Fruit fly (Drosophila melanogaster): ENCODE results near the gene CG7772.

CG7772 gene

DNA sequence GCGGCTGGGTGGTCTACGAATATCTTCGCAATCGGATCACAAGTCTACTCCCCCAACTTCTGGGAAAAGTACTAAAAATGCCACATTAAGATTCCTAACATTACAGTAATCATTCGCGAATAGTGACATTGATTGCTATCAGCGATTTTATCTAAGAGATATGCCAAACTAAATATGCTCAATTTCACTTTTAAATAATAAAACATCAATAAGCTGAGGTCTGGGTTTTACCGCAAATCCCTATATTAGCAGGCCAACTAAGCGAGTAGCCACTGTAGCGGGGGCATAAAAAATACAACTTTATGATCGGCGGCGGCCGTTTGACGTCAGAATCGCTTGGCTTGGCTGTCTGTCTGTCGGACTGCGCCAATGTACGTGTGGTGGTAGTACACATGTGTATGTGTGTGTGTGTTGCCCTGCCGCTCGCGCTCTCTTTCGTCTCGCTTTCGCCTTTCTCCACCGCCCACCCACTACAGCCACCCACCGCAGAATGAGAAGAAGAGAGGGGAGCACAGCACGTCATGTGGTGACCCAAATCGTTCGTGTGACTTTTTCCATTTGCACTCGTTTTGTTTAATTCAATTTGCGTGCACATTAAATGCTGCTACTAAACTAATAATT, 26.7 kb downstream of the CG7772 start (continued):
- TF ChIP-seq pan (optimal IDR thresholded peaks at IDR 0.05) = no peak
- TF ChIP-seq pan (GFP tag; optimal IDR thresholded peaks at IDR 0.05 in 1 of 2, IDR thresholded peaks at IDR 0.05 in 1 of 2) = peak in 1 of 2 experiments; percentile 97
- peak; percentile 85 for TF ChIP-seq Ravus (GFP tag; IDR thresholded peaks at IDR 0.05)
- peak; percentile 92 for TF ChIP-seq maf-S (GFP tag; optimal IDR thresholded peaks at IDR 0.05)
- TF ChIP-seq pros (GFP tag; optimal IDR thresholded peaks at IDR 0.05) = peak; percentile 58
- TF ChIP-seq Oaz (GFP tag; IDR thresholded peaks at IDR 0.05) = peak; percentile 86
- peak; percentile 89 for TF ChIP-seq CG10462 (GFP tag; optimal IDR thresholded peaks at IDR 0.05)
- peak; percentile 92 for TF ChIP-seq gsb-n (tag; optimal IDR thresholded peaks at IDR 0.05)
- peak; percentile 83 for TF ChIP-seq Asciz (GFP tag; optimal IDR thresholded peaks at IDR 0.05)
- no peak for TF ChIP-seq CG8478 (optimal IDR thresholded peaks at IDR 0.05)
- no peak for TF ChIP-seq CG2199 (GFP tag; IDR thresholded peaks at IDR 0.05)
- peak; percentile 97 for TF ChIP-seq CG14441 (GFP tag; IDR thresholded peaks at IDR 0.05)
- TF ChIP-seq CG12942 (GFP tag; optimal IDR thresholded peaks at IDR 0.05) = peak; percentile 93
- TF ChIP-seq cg (GFP tag; optimal IDR thresholded peaks at IDR 0.05) = peak; percentile 67
- TF ChIP-seq Atf6 (GFP tag; IDR thresholded peaks at IDR 0.05) = peak; percentile 96
- TF ChIP-seq oc (tag; optimal IDR thresholded peaks at IDR 0.05) = peak; percentile 97
- no peak for TF ChIP-seq tna (GFP tag; IDR thresholded peaks at IDR 0.05; ENCODE audit: partially characterized antibody)
- peak; percentile 88 for TF ChIP-seq CG13123 (GFP tag; optimal IDR thresholded peaks at IDR 0.05)
- peak; percentile 49 for TF ChIP-seq MESR4 (GFP tag; optimal IDR thresholded peaks at IDR 0.05)
- TF ChIP-seq stwl (tag; optimal IDR thresholded peaks at IDR 0.05) = no peak
- peak; percentile 93 for TF ChIP-seq klu (GFP tag; IDR thresholded peaks at IDR 0.05)
- peak; percentile 99 for TF ChIP-seq grau (tag; optimal IDR thresholded peaks at IDR 0.05)
- no peak for TF ChIP-seq CG7745 (tag; optimal IDR thresholded peaks at IDR 0.05)
- TF ChIP-seq CG31388 (GFP tag; optimal IDR thresholded peaks at IDR 0.05) = peak; percentile 70
- TF ChIP-seq Rx (GFP tag; IDR thresholded peaks at IDR 0.05) = peak; percentile 92
- TF ChIP-seq nom (GFP tag; optimal IDR thresholded peaks at IDR 0.05) = no peak
- peak; percentile 93 for TF ChIP-seq CG5953 (GFP tag; IDR thresholded peaks at IDR 0.05)
- TF ChIP-seq Doc3 (GFP tag; IDR thresholded peaks at IDR 0.05; ENCODE audit: partially characterized antibody) = no peak
- peak; percentile 95 for TF ChIP-seq HLH54F (GFP tag; optimal IDR thresholded peaks at IDR 0.05)
- TF ChIP-seq CG10274 (GFP tag; optimal IDR thresholded peaks at IDR 0.05) = peak; percentile 77
- peak; percentile 85 for TF ChIP-seq Hey (tag; optimal IDR thresholded peaks at IDR 0.05)
- TF ChIP-seq Atf3 (GFP tag; optimal IDR thresholded peaks at IDR 0.05) = peak; percentile 94
- TF ChIP-seq Kr (GFP tag; optimal IDR thresholded peaks at IDR 0.05) = no peak
- peak; percentile 91 for TF ChIP-seq fd3F (GFP tag; optimal IDR thresholded peaks at IDR 0.05)
- peak; percentile 90 for TF ChIP-seq tap (tag; optimal IDR thresholded peaks at IDR 0.05)
- TF ChIP-seq gem (tag; optimal IDR thresholded peaks at IDR 0.05) = peak; percentile 97
- peak; percentile 88 for TF ChIP-seq CG12236 (GFP tag; optimal IDR thresholded peaks at IDR 0.05)
- TF ChIP-seq CG6791 (GFP tag; IDR thresholded peaks at IDR 0.05; ENCODE audit: partially characterized antibody) = no peak
- no peak for TF ChIP-seq sna (GFP tag; IDR thresholded peaks at IDR 0.05; ENCODE audit: partially characterized antibody)
- no peak for TF ChIP-seq sc (optimal IDR thresholded peaks at IDR 0.05)
- TF ChIP-seq sc (GFP tag; optimal IDR thresholded peaks at IDR 0.05) = peak; percentile 88
- TF ChIP-seq sqz (GFP tag; optimal IDR thresholded peaks at IDR 0.05) = peak; percentile 88
- peak; percentile 86 for TF ChIP-seq scrt (GFP tag; optimal IDR thresholded peaks at IDR 0.05)
- TF ChIP-seq CG9876 (GFP tag; optimal IDR thresholded peaks at IDR 0.05) = peak; percentile 86
- peak; percentile 94 for TF ChIP-seq pum (GFP tag; optimal IDR thresholded peaks at IDR 0.05)
- TF ChIP-seq psq (GFP tag; optimal IDR thresholded peaks at IDR 0.05) = peak; percentile 72
- TF ChIP-seq lov (optimal IDR thresholded peaks at IDR 0.05) = no peak
- peak; percentile 92 for TF ChIP-seq lov (GFP tag; IDR thresholded peaks at IDR 0.05)
- TF ChIP-seq CG18476 (GFP tag; optimal IDR thresholded peaks at IDR 0.05) = peak; percentile 77
- TF ChIP-seq Myb (GFP tag; optimal IDR thresholded peaks at IDR 0.05) = peak; percentile 83
- peak; percentile 93 for TF ChIP-seq Taf1 (GFP tag; IDR thresholded peaks at IDR 0.05)

All from whole organism, embryonic.